Worm (Caenorhabditis elegans) whole organism, late embryonic: Measurements from ENCODE around the gene R11G1.11.

Experiments used
- C08G9.2 ChIP-seq: sonication (generic microtip); optimal IDR thresholded peaks from 2 replicates; lab custom pipeline; 2016; ENCODE audit warnings: mild to moderate bottlenecking, missing genetic modification characterization, moderate library complexity, missing compliant biosample characterization
- K02D7.2 ChIP-seq: sonication (generic microtip); optimal IDR thresholded peaks from 2 replicates; lab custom pipeline; 2017; ENCODE audit warnings: mild to moderate bottlenecking, missing genetic modification characterization, missing compliant biosample characterization
- K09A11.1 ChIP-seq: sonication (generic microtip); optimal IDR thresholded peaks from 2 replicates; lab custom pipeline; 2017; ENCODE audit warnings: antibody characterized with exemption, mild to moderate bottlenecking, missing genetic modification characterization, missing compliant biosample characterization; ENCODE audit not compliant: insufficient read depth
- T23F11.4 ChIP-seq: fragments of 200-800 bp; sonication (Bioruptor generic); optimal IDR thresholded peaks from 2 replicates; lab custom pipeline; 2018; ENCODE audit warnings: mild to moderate bottlenecking, missing genetic modification characterization, missing compliant biosample characterization
- ahr-1 ChIP-seq: sonication (generic microtip); optimal IDR thresholded peaks from 2 replicates; lab custom pipeline; 2016; ENCODE audit warnings: missing genetic modification characterization, missing compliant biosample characterization
- ama-1 ChIP-seq: fragments of 150-350 bp; optimal IDR thresholded peaks from 2 replicates; lab custom pipeline; 2014
- ceh-18 ChIP-seq: sonication (generic microtip); optimal IDR thresholded peaks from 2 replicates; lab custom pipeline; 2016; ENCODE audit warnings: missing genetic modification characterization, missing compliant biosample characterization
- ceh-2 ChIP-seq: sonication (generic microtip); optimal IDR thresholded peaks from 2 replicates; lab custom pipeline; 2016; ENCODE audit warnings: missing genotype, missing genetic modification characterization, missing compliant biosample characterization
- ceh-22 ChIP-seq: sonication (generic microtip); optimal IDR thresholded peaks from 2 replicates; lab custom pipeline; 2017; ENCODE audit warnings: missing biosample characterization, missing genetic modification characterization
- ceh-30 ChIP-seq: fragments of 150-350 bp; optimal IDR thresholded peaks from 2 replicates; lab custom pipeline; 2014; ENCODE audit warnings: missing biosample characterization, missing genetic modification characterization
- ceh-31 ChIP-seq: sonication (generic microtip); optimal IDR thresholded peaks from 2 replicates; lab custom pipeline; 2016; ENCODE audit warnings: missing genetic modification characterization, missing compliant biosample characterization
- ceh-34 ChIP-seq: sonication (generic microtip); optimal IDR thresholded peaks from 2 replicates; lab custom pipeline; 2016; ENCODE audit warnings: mild to moderate bottlenecking, missing genetic modification characterization, missing compliant biosample characterization
- che-1 ChIP-seq: sonication (generic microtip); optimal IDR thresholded peaks from 2 replicates; lab custom pipeline; 2016; ENCODE audit warnings: mild to moderate bottlenecking, missing genetic modification characterization, missing compliant biosample characterization
- elt-2 ChIP-seq: sonication (generic microtip); optimal IDR thresholded peaks from 2 replicates; lab custom pipeline; 2016; ENCODE audit warnings: missing genetic modification reagents, missing genetic modification characterization, missing compliant biosample characterization
- elt-4 ChIP-seq: sonication (generic microtip); optimal IDR thresholded peaks from 2 replicates; lab custom pipeline; 2016; ENCODE audit warnings: missing genetic modification characterization, missing compliant biosample characterization
- fax-1 ChIP-seq: sonication (generic microtip); optimal IDR thresholded peaks from 2 replicates; lab custom pipeline; 2016; ENCODE audit warnings: missing genotype, missing genetic modification characterization, missing compliant biosample characterization
- fkh-10 ChIP-seq: fragments of 150-350 bp; optimal IDR thresholded peaks from 2 replicates; lab custom pipeline; 2014; ENCODE audit warnings: missing biosample characterization, missing genetic modification reagents, missing genetic modification characterization
- gmeb-2 ChIP-seq: sonication (generic microtip); optimal IDR thresholded peaks from 2 replicates; lab custom pipeline; 2016; ENCODE audit warnings: missing genetic modification characterization, inconsistent platforms, missing compliant biosample characterization
- hlh-30 ChIP-seq: sonication (generic microtip); optimal IDR thresholded peaks from 2 replicates; lab custom pipeline; 2017; ENCODE audit warnings: antibody characterized with exemption, missing genetic modification characterization, missing compliant biosample characterization; ENCODE audit not compliant: insufficient read depth
- lim-6 ChIP-seq: sonication (generic microtip); optimal IDR thresholded peaks from 2 replicates; lab custom pipeline; 2016; ENCODE audit warnings: missing genetic modification characterization, missing compliant biosample characterization
- mec-3 ChIP-seq: sonication (generic microtip); optimal IDR thresholded peaks from 2 replicates; lab custom pipeline; 2016; ENCODE audit warnings: borderline replicate concordance, missing genetic modification characterization, missing compliant biosample characterization
- nfya-1 ChIP-seq: sonication (generic microtip); optimal IDR thresholded peaks from 2 replicates; lab custom pipeline; 2017; ENCODE audit warnings: missing genetic modification characterization, mild to moderate bottlenecking, missing compliant biosample characterization, antibody characterized with exemption, moderate library complexity
- nhr-232 ChIP-seq: sonication (generic microtip); optimal IDR thresholded peaks from 2 replicates; lab custom pipeline; 2016; ENCODE audit warnings: missing genetic modification characterization, missing compliant biosample characterization
- npax-4 ChIP-seq: sonication (generic microtip); optimal IDR thresholded peaks from 2 replicates; lab custom pipeline; 2016; ENCODE audit warnings: missing genetic modification characterization, missing compliant biosample characterization
- pax-1 ChIP-seq: fragments of 150-350 bp; optimal IDR thresholded peaks from 2 replicates; lab custom pipeline; 2014; ENCODE audit warnings: missing biosample characterization, missing genetic modification characterization
- pqm-1 ChIP-seq: sonication (generic microtip); optimal IDR thresholded peaks from 2 replicates; lab custom pipeline; 2016; ENCODE audit warnings: missing genetic modification characterization, missing compliant biosample characterization
- pros-1 ChIP-seq: fragments of 150-350 bp; optimal IDR thresholded peaks from 2 replicates; lab custom pipeline; 2014; ENCODE audit warnings: missing biosample characterization, missing genetic modification reagents, missing genetic modification characterization
- rnt-1 ChIP-seq: sonication (generic microtip); optimal IDR thresholded peaks from 2 replicates; lab custom pipeline; 2016; ENCODE audit warnings: missing genetic modification characterization, missing compliant biosample characterization
- sdc-2 ChIP-seq: sonication (generic microtip); optimal IDR thresholded peaks from 2 replicates; lab custom pipeline; 2016; ENCODE audit warnings: missing genotype, missing genetic modification characterization, missing compliant biosample characterization
- sox-2 ChIP-seq: fragments of 200-800 bp; sonication (Bioruptor generic); IDR thresholded peaks from 2 replicates; pipeline ENCODE4 v1.3.6; 2022; ENCODE audit warnings: missing genetic modification reagents, missing genetic modification characterization, missing compliant biosample characterization
- sox-4 ChIP-seq: sonication (generic microtip); optimal IDR thresholded peaks from 2 replicates; lab custom pipeline; 2017; ENCODE audit warnings: mild to moderate bottlenecking, missing genetic modification characterization, inconsistent platforms, missing compliant biosample characterization
- tbx-2 ChIP-seq: sonication (generic microtip); optimal IDR thresholded peaks from 2 replicates; lab custom pipeline; 2016; ENCODE audit warnings: missing genetic modification characterization, missing compliant biosample characterization
- tbx-7 ChIP-seq: sonication (generic microtip); optimal IDR thresholded peaks from 2 replicates; lab custom pipeline; 2016; ENCODE audit warnings: missing genotype, missing genetic modification characterization, missing compliant biosample characterization
- unc-42 ChIP-seq: sonication (generic microtip); optimal IDR thresholded peaks from 2 replicates; lab custom pipeline; 2016; ENCODE audit warnings: missing genotype, missing genetic modification characterization, missing compliant biosample characterization
- unc-55 ChIP-seq: sonication (generic microtip); optimal IDR thresholded peaks from 2 replicates; lab custom pipeline; 2017; ENCODE audit warnings: missing biosample characterization, missing genetic modification reagents, missing genetic modification characterization
- unc-86 ChIP-seq: sonication (generic microtip); optimal IDR thresholded peaks from 2 replicates; lab custom pipeline; 2016; ENCODE audit warnings: missing genetic modification characterization, missing compliant biosample characterization
- zip-5 ChIP-seq: sonication (generic microtip); optimal IDR thresholded peaks from 2 replicates; lab custom pipeline; 2016; ENCODE audit warnings: missing genetic modification characterization, missing compliant biosample characterization
- ztf-16 ChIP-seq: sonication (generic microtip); optimal IDR thresholded peaks from 2 replicates; lab custom pipeline; 2017; ENCODE audit warnings: missing genetic modification characterization, missing compliant biosample characterization

R11G1.11 gene

DNA sequence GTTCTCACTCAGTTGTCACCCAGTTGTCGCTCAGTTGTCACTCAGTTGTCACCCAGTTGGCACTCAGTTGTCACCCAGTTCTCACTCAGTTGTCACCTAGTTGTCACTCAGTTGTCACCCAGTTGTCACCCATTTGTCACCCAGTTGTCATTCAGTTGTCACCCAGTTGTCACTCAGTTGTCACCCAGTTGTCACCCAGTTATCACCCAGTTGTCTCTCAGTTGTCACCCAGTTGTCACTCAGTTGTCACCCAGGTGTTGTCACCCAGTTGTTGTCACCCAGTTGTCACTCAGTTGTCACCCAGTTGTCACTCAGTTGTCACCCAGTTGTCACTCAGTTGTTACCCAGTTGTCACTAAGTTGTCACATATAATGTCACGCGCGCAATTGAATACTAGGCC lies 23.2 kb upstream of the R11G1.11 start:
- TF ChIP-seq K02D7.2 (tag; lab: Kevin White, UChicago) (no peak), ahr-1 (tag; lab: Kevin White, UChicago) (no peak), ceh-31 (tag; lab: Kevin White, UChicago) (no peak), mec-3 (tag; lab: Kevin White, UChicago) (no peak), fkh-10 (GFP tag; lab: Kevin White, UChicago) (no peak), lim-6 (tag; lab: Kevin White, UChicago) (no peak), sox-4 (tag; lab: Kevin White, UChicago) (no peak), rnt-1 (tag; lab: Kevin White, UChicago) (peak; percentile 23), elt-4 (tag; lab: Kevin White, UChicago) (peak; percentile 20)
- TF ChIP-seq, all 69 proteins: peak for 2

DNA sequence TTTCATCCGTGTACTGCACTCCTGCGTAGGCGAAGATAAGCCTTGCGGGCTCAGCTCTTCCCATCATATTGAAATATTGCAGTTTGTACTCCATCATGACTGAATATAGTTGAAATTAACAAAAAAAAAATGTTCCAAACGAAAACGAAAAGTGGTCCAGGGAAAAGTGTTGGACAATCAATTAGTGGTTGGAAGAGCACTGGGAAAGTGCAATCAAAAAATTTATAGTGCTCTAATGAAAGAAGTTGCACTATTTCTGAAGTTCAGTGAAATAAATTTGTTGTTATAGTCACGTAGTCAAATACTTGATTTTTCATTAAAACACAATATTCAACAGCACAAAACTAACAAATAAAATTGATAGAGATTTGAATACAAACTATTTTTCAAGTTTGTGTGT lies 21.1 kb upstream of the R11G1.11 start, which contains the start of gene gst-11:
gst-11 (minus strand) TSS at position 101 of the 400 bp plus-strand sequence.
- no peak for TF ChIP-seq gmeb-2 (tag; lab: Kevin White, UChicago)
- no peak for TF ChIP-seq ztf-16 (tag; lab: Kevin White, UChicago)
- TF ChIP-seq pqm-1 (tag; lab: Kevin White, UChicago), result no peak
- TF ChIP-seq nfya-1 (tag; lab: Kevin White, UChicago), result no peak
- no peak for TF ChIP-seq elt-2 (tag; lab: Kevin White, UChicago)
- no peak for TF ChIP-seq mec-3 (tag; lab: Kevin White, UChicago)
- TF ChIP-seq pros-1 (tag; lab: Kevin White, UChicago), result no peak
- no peak for TF ChIP-seq npax-4 (tag; lab: Kevin White, UChicago)
- no peak for TF ChIP-seq sdc-2 (tag; lab: Kevin White, UChicago)
- TF ChIP-seq fax-1 (tag; lab: Kevin White, UChicago), result no peak

DNA sequence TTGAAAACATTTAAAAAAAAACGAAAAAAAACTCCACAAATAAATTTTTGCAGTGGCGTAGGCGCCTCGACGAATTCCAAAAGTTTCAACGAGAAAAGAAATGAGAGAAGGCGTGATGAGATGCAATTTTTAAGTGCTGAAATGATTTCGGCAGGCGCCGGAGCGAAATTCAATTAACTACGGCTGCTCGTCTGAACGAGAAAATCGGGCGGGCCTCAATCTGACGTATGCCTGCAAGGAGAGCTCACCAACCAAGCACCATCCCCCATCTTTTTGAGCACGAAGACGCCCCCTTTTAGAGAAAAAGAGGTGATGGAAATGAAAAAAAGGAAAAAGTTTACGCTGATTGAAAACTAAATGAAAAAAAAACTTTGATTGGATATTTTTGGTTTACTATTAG lies 19.9 kb upstream of the R11G1.11 start:
- TF ChIP-seq unc-55 (GFP tag; lab: Kevin White, UChicago) (no peak), unc-42 (tag; lab: Kevin White, UChicago) (peak; percentile 66)

DNA sequence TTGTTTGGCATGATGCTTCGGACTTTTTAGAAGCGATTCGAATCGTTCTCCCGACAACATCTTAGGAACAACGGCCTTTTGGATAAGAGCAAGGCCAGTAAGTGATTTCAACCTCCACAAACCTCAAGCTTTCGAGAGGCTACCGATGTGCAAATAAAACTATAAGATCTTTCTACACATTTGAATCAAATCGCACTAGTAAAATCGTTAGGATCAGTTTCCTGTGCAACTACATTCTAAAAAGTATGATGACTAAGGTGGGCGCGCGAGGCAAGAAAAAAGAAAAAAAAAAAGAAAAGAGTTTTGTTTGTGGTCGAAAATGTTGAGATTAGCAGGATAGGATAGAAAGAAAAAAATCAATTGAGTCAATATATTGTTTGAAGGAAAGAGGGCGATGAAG lies 9.9 kb upstream of the R11G1.11 start, which contains the start of gene tmem-24:
tmem-24 (minus strand) TSS at position 101 of the 400 bp plus-strand sequence.
- TF ChIP-seq rnt-1 (tag; lab: Kevin White, UChicago) (no peak), ceh-31 (tag; lab: Kevin White, UChicago) (no peak), mec-3 (tag; lab: Kevin White, UChicago) (no peak), C08G9.2 (tag; lab: Kevin White, UChicago) (no peak), sdc-2 (tag; lab: Kevin White, UChicago) (no peak), ceh-18 (tag; lab: Kevin White, UChicago) (no peak)
- TF ChIP-seq, all 69 proteins: peak for 0

ce11 chrX:3645924-3646323 lies 8.8 kb upstream of the R11G1.11 start:
- peak; percentile 9 for TF ChIP-seq ama-1 (lab: Kevin White, UChicago)
- no peak for TF ChIP-seq ztf-16 (tag; lab: Kevin White, UChicago)

DNA sequence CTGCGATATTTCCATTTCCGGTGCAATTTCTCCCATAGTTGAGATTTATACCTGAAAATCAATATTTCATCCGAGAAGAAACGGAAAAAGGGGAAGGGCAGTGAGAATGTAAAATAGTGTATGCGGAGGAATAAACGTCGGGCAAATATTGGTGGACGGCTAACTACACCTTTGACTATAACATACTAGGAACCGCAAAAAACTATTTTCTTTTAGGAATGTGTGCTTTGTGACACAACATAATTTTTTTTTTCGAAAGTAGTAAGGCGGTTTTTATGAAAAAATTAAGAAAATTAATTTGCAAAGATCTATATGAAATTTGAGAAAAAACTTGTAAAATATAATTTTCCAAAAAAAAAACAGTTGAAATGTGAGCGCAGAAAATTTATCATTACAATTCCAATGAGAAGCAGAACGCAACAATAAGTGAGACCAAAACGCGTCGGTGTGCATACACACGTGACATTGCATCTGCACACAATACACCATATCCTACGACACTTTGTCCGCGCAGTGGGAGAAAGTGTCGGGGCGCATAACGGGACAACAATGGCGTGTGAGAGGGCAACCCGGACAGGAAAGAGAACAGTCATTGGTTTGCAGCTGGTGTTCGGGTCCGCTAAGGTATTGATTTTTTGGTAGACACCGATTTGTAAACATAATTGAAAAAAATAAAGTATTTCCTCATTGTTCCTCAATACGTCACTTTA lies 4.5 kb upstream of the R11G1.11 start, which contains the start of the genes sax-1 and R11G1.2:
sax-1 (minus strand) TSS at position 51 of the 710 bp plus-strand sequence.
R11G1.2 (plus strand) TSS at position 515 of the 710 bp plus-strand sequence.
- TF ChIP-seq ceh-31 (tag; lab: Kevin White, UChicago) (peak; percentile 57), tbx-7 (tag; lab: Kevin White, UChicago) (no peak), sox-2 (GFP tag; lab: Robert Waterston, UW) (peak; percentile 53), T23F11.4 (GFP tag; lab: Kevin White, UChicago) (no peak), unc-86 (tag; lab: Kevin White, UChicago) (no peak), ceh-34 (tag; lab: Kevin White, UChicago) (no peak), sdc-2 (tag; lab: Kevin White, UChicago) (peak; percentile 56), elt-2 (tag; lab: Kevin White, UChicago) (no peak), gmeb-2 (tag; lab: Kevin White, UChicago) (no peak), unc-42 (tag; lab: Kevin White, UChicago) (no peak), nhr-232 (tag; lab: Kevin White, UChicago) (no peak), C08G9.2 (tag; lab: Kevin White, UChicago) (no peak), ama-1 (lab: Kevin White, UChicago) (no peak), fkh-10 (GFP tag; lab: Kevin White, UChicago) (no peak), unc-55 (GFP tag; lab: Kevin White, UChicago) (no peak), ceh-2 (tag; lab: Kevin White, UChicago) (peak; percentile 2), zip-5 (tag; lab: Kevin White, UChicago) (no peak), che-1 (tag; lab: Kevin White, UChicago) (no peak), pax-1 (tag; lab: Kevin White, UChicago) (no peak), pros-1 (tag; lab: Kevin White, UChicago) (no peak), hlh-30 (peak; percentile 97), tbx-2 (peak; percentile 54), K09A11.1 (tag; lab: Kevin White, UChicago) (no peak), ceh-22 (tag; lab: Kevin White, UChicago) (no peak), ceh-30 (peak; percentile 43)
